Worm (Caenorhabditis elegans) whole organism, late embryonic: ENCODE measurements around the gene srx-90.
A peak's percentile ranks its signal among the peaks of the same experiment; 100 is the strongest.

ENCODE experiments used
- C38D4.7 ChIP-seq: fragments of 200-800 bp; sonication (Bioruptor generic); optimal IDR thresholded peaks from 2 replicates; lab custom pipeline; 2018; ENCODE audit warnings: mild to moderate bottlenecking, missing genetic modification characterization, moderate library complexity, missing compliant biosample characterization
- K02D7.2 ChIP-seq: sonication (generic microtip); optimal IDR thresholded peaks from 2 replicates; lab custom pipeline; 2017; ENCODE audit warnings: mild to moderate bottlenecking, missing genetic modification characterization, missing compliant biosample characterization
- Y22D7AL.16 ChIP-seq: sonication (generic microtip); optimal IDR thresholded peaks from 2 replicates; lab custom pipeline; 2016; ENCODE audit warnings: missing genetic modification characterization, missing compliant biosample characterization
- ahr-1 ChIP-seq: sonication (generic microtip); optimal IDR thresholded peaks from 2 replicates; lab custom pipeline; 2016; ENCODE audit warnings: missing genetic modification characterization, missing compliant biosample characterization
- ama-1 ChIP-seq: fragments of 150-350 bp; optimal IDR thresholded peaks from 2 replicates; lab custom pipeline; 2014
- ceh-18 ChIP-seq: sonication (generic microtip); optimal IDR thresholded peaks from 2 replicates; lab custom pipeline; 2016; ENCODE audit warnings: missing genetic modification characterization, missing compliant biosample characterization
- ceh-22 ChIP-seq: sonication (generic microtip); optimal IDR thresholded peaks from 2 replicates; lab custom pipeline; 2017; ENCODE audit warnings: missing biosample characterization, missing genetic modification characterization
- ceh-24 ChIP-seq: sonication (generic microtip); optimal IDR thresholded peaks from 2 replicates; lab custom pipeline; 2016; ENCODE audit warnings: mild to moderate bottlenecking, missing genetic modification characterization, missing compliant biosample characterization
- ceh-34 ChIP-seq: sonication (generic microtip); optimal IDR thresholded peaks from 2 replicates; lab custom pipeline; 2016; ENCODE audit warnings: mild to moderate bottlenecking, missing genetic modification characterization, missing compliant biosample characterization
- ceh-45 ChIP-seq: fragments of 200-800 bp; sonication (Bioruptor generic); IDR thresholded peaks from 2 replicates; pipeline ENCODE4 v1.3.6; 2022; ENCODE audit warnings: missing genetic modification reagents, missing genetic modification characterization, missing compliant biosample characterization
- che-1 ChIP-seq: sonication (generic microtip); optimal IDR thresholded peaks from 2 replicates; lab custom pipeline; 2016; ENCODE audit warnings: mild to moderate bottlenecking, missing genetic modification characterization, missing compliant biosample characterization
- dmd-4 ChIP-seq: sonication (generic microtip); optimal IDR thresholded peaks from 2 replicates; lab custom pipeline; 2016; ENCODE audit warnings: borderline replicate concordance, missing genetic modification characterization, missing compliant biosample characterization
- dve-1 ChIP-seq: sonication (generic microtip); optimal IDR thresholded peaks from 2 replicates; lab custom pipeline; 2017; ENCODE audit warnings: antibody characterized with exemption, mild to moderate bottlenecking, missing genetic modification characterization, missing compliant biosample characterization
- elt-2 ChIP-seq: sonication (generic microtip); optimal IDR thresholded peaks from 2 replicates; lab custom pipeline; 2016; ENCODE audit warnings: missing genetic modification reagents, missing genetic modification characterization, missing compliant biosample characterization
- eyg-1 ChIP-seq: sonication (generic microtip); optimal IDR thresholded peaks from 2 replicates; lab custom pipeline; 2016; ENCODE audit warnings: missing genotype, missing genetic modification characterization, missing compliant biosample characterization
- fax-1 ChIP-seq: sonication (generic microtip); optimal IDR thresholded peaks from 2 replicates; lab custom pipeline; 2016; ENCODE audit warnings: missing genotype, missing genetic modification characterization, missing compliant biosample characterization
- fkh-10 ChIP-seq: fragments of 150-350 bp; optimal IDR thresholded peaks from 2 replicates; lab custom pipeline; 2014; ENCODE audit warnings: missing biosample characterization, missing genetic modification reagents, missing genetic modification characterization
- hlh-15 ChIP-seq: sonication (generic microtip); optimal IDR thresholded peaks from 2 replicates; lab custom pipeline; 2016; ENCODE audit warnings: missing genetic modification characterization, missing compliant biosample characterization
- hlh-8 ChIP-seq: sonication (generic microtip); optimal IDR thresholded peaks from 2 replicates; lab custom pipeline; 2016; ENCODE audit warnings: missing genotype, missing genetic modification characterization, missing compliant biosample characterization
- lim-6 ChIP-seq: sonication (generic microtip); optimal IDR thresholded peaks from 2 replicates; lab custom pipeline; 2016; ENCODE audit warnings: missing genetic modification characterization, missing compliant biosample characterization
- madf-2 ChIP-seq: sonication (generic microtip); optimal IDR thresholded peaks from 2 replicates; lab custom pipeline; 2017; ENCODE audit warnings: missing genetic modification characterization, missing compliant biosample characterization
- nfya-1 ChIP-seq: sonication (generic microtip); optimal IDR thresholded peaks from 2 replicates; lab custom pipeline; 2017; ENCODE audit warnings: missing genetic modification characterization, mild to moderate bottlenecking, missing compliant biosample characterization, antibody characterized with exemption, moderate library complexity
- nhr-11 ChIP-seq: fragments of 150-350 bp; optimal IDR thresholded peaks from 2 replicates; lab custom pipeline; 2014; ENCODE audit warnings: missing biosample characterization, missing genetic modification characterization
- npax-4 ChIP-seq: sonication (generic microtip); optimal IDR thresholded peaks from 2 replicates; lab custom pipeline; 2016; ENCODE audit warnings: missing genetic modification characterization, missing compliant biosample characterization
- pag-3 ChIP-seq: sonication (generic microtip); optimal IDR thresholded peaks from 2 replicates; lab custom pipeline; 2016; ENCODE audit warnings: missing compliant biosample characterization, missing genetic modification characterization, borderline replicate concordance
- pat-9 ChIP-seq: fragments of 200-800 bp; sonication (Bioruptor generic); optimal IDR thresholded peaks from 2 replicates; lab custom pipeline; 2018; ENCODE audit warnings: mild to moderate bottlenecking, missing genetic modification characterization, moderate library complexity, missing compliant biosample characterization
- pha-2 ChIP-seq: sonication (generic microtip); optimal IDR thresholded peaks from 2 replicates; lab custom pipeline; 2017; ENCODE audit warnings: mild to moderate bottlenecking, missing genetic modification characterization, missing compliant biosample characterization
- pros-1 ChIP-seq: fragments of 150-350 bp; optimal IDR thresholded peaks from 2 replicates; lab custom pipeline; 2014; ENCODE audit warnings: missing biosample characterization, missing genetic modification reagents, missing genetic modification characterization
- sox-2 ChIP-seq: fragments of 200-800 bp; sonication (Bioruptor generic); IDR thresholded peaks from 2 replicates; pipeline ENCODE4 v1.3.6; 2022; ENCODE audit warnings: missing genetic modification reagents, missing genetic modification characterization, missing compliant biosample characterization
- sox-4 ChIP-seq: sonication (generic microtip); optimal IDR thresholded peaks from 2 replicates; lab custom pipeline; 2017; ENCODE audit warnings: mild to moderate bottlenecking, missing genetic modification characterization, inconsistent platforms, missing compliant biosample characterization
- tbx-7 ChIP-seq: sonication (generic microtip); optimal IDR thresholded peaks from 2 replicates; lab custom pipeline; 2016; ENCODE audit warnings: missing genotype, missing genetic modification characterization, missing compliant biosample characterization
- ttx-3 ChIP-seq: sonication (generic microtip); optimal IDR thresholded peaks from 2 replicates; lab custom pipeline; 2016; ENCODE audit warnings: missing genetic modification reagents, missing genetic modification characterization, missing compliant biosample characterization
- unc-55 ChIP-seq: sonication (generic microtip); optimal IDR thresholded peaks from 2 replicates; lab custom pipeline; 2017; ENCODE audit warnings: missing biosample characterization, missing genetic modification reagents, missing genetic modification characterization
- unc-86 ChIP-seq: sonication (generic microtip); optimal IDR thresholded peaks from 2 replicates; lab custom pipeline; 2016; ENCODE audit warnings: missing genetic modification characterization, missing compliant biosample characterization
- ztf-16 ChIP-seq: sonication (generic microtip); optimal IDR thresholded peaks from 2 replicates; lab custom pipeline; 2017; ENCODE audit warnings: missing genetic modification characterization, missing compliant biosample characterization

Gene srx-90

DNA sequence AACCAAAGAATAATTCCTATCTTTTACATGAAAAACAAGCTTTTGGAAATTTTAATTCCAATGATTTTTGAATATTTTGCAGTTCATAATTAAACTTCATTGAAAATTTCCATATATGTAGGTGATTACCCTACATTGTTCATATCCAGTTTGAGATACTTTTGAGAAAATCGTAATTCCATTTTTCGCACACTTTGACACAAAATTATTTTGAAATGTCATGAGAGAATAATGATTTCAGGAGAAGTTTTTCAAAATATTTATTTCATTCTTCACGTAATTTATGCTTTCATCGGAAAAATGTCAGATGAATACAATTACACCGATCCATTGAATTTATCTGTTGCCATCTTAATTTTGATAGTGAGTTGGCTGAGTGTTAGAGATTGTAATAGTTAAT, 2.3 kb downstream of the srx-90 start, which contains the start of gene srx-88:
Gene srx-88, plus strand, starts transcription at position 301 of the 400 bp plus-strand sequence.
- TF ChIP-seq pag-3 (no peak), ttx-3 (tag; lab: Kevin White, UChicago) (no peak), hlh-8 (tag; lab: Kevin White, UChicago) (no peak), K02D7.2 (tag; lab: Kevin White, UChicago) (no peak), che-1 (tag; lab: Kevin White, UChicago) (no peak), ceh-22 (tag; lab: Kevin White, UChicago) (no peak), unc-86 (tag; lab: Kevin White, UChicago) (no peak), sox-4 (tag; lab: Kevin White, UChicago) (no peak), pha-2 (tag; lab: Kevin White, UChicago) (no peak), eyg-1 (tag; lab: Kevin White, UChicago) (no peak), ceh-34 (tag; lab: Kevin White, UChicago) (no peak), Y22D7AL.16 (no peak), ahr-1 (tag; lab: Kevin White, UChicago) (no peak)
- TF ChIP-seq, all 69 proteins: peak for 0

DNA sequence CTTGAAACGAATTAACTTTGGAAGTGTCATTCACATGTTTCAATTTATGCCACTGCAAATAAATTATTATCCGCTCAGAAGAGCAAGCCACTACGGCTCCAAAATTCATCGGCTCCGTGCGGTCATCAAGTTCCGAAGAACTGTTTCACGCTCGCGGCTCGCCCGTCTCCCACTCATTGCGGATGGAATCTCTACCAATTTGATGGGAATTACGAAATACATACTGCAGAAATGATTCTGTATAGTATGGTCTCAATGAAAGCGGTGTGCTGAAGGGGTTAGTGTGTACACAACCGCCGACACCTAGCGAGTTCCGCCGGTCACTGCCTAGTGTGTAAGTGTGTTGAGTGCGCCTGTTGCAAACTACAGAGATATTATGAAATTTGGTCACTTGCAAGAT, 4.2 kb downstream of the srx-90 start:
- no peak for TF ChIP-seq nhr-11
- TF ChIP-seq ama-1 (lab: Kevin White, UChicago), result peak; percentile 1
- TF ChIP-seq, all 69 proteins: peak for 1

DNA sequence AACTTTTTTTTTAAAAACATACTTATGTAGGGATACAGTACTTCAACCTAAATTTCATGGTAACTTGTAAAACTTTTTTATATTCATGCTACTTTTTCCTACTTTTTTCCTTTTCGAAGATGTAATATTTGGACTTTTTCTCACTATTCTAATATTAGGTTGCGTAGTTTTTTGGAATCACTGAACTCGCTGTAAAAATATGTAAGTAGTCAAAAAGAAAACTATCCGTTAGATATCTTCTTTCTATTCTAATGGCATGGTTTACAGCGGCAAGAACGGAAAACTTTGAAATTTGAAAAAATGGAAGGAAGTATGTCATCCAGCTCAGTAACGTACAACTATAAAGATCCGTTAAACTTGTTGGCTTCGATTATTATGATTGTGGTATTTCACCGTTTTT, 8.5 kb downstream of the srx-90 start, which contains the start of gene srx-82:
Gene srx-82, plus strand, starts transcription at position 301 of the 400 bp plus-strand sequence.
- TF ChIP-seq fkh-10 (GFP tag; lab: Kevin White, UChicago) (no peak), unc-55 (GFP tag; lab: Kevin White, UChicago) (no peak), ztf-16 (tag; lab: Kevin White, UChicago) (no peak), dmd-4 (tag; lab: Kevin White, UChicago) (no peak), npax-4 (tag; lab: Kevin White, UChicago) (no peak), hlh-15 (no peak), ceh-18 (no peak)

DNA sequence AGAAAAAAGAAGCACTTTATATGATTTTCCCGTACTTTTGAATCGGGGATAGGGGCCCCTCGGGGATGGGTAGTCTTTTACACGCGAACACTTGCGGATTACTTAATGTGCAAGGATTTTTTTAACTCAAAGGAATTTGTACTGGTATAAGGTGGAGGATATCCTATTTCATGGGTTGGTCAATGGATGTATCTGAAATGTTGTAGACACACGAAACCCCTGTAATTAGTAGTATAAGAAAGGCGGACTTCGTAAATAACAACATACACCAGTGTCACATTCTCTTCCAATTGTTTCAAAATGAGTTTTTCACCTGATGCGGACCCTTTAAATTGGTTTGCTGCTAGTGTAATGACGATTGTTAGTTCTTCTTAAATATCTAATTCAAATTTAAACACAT, 12.5 kb downstream of the srx-90 start, which contains the start of gene srx-80:
Gene srx-80, plus strand, starts transcription at position 301 of the 400 bp plus-strand sequence.
- no peak for TF ChIP-seq pros-1
- no peak for TF ChIP-seq elt-2 (tag; lab: Kevin White, UChicago)
- no peak for TF ChIP-seq madf-2 (tag; lab: Kevin White, UChicago)
- TF ChIP-seq fax-1, result no peak

DNA sequence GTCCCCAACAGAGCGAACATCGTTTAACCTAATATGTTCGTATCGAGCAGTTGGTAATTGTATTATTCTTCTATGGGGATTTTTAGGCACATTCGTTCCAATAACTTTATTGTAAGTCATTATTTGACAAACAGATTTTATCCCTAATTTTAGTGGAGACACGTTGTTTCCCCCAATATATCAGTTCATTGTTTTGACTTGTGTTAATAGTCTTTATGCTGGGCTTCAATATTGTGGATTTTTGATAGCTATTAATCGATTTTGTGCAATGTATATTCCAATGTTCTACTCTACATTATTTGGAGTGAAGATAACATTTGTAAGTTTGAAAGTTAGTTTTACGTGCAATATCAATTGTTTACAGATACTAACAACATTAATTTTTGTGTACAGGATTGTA, 13.0 kb downstream of the srx-90 start:
- TF ChIP-seq nfya-1 (tag; lab: Kevin White, UChicago), result no peak
- TF ChIP-seq lim-6 (tag; lab: Kevin White, UChicago), result no peak
- no peak for TF ChIP-seq ceh-22 (tag; lab: Kevin White, UChicago)
- TF ChIP-seq ceh-45 (GFP tag; lab: Robert Waterston, UW), result no peak
- no peak for TF ChIP-seq fax-1
- TF ChIP-seq sox-2, result no peak
- no peak for TF ChIP-seq pat-9 (tag; lab: Kevin White, UChicago)
- TF ChIP-seq C38D4.7 (GFP tag; lab: Kevin White, UChicago), result no peak
- TF ChIP-seq K02D7.2 (tag; lab: Kevin White, UChicago), result no peak
- no peak for TF ChIP-seq dve-1 (tag; lab: Kevin White, UChicago)
- TF ChIP-seq ceh-24 (tag; lab: Kevin White, UChicago), result no peak
- no peak for TF ChIP-seq nhr-11
- TF ChIP-seq tbx-7 (tag; lab: Kevin White, UChicago), result no peak
- TF ChIP-seq pros-1, result no peak
- TF ChIP-seq eyg-1 (tag; lab: Kevin White, UChicago), result no peak
